Worm (Caenorhabditis elegans): ENCODE results near the gene T03F6.9.

DNA sequence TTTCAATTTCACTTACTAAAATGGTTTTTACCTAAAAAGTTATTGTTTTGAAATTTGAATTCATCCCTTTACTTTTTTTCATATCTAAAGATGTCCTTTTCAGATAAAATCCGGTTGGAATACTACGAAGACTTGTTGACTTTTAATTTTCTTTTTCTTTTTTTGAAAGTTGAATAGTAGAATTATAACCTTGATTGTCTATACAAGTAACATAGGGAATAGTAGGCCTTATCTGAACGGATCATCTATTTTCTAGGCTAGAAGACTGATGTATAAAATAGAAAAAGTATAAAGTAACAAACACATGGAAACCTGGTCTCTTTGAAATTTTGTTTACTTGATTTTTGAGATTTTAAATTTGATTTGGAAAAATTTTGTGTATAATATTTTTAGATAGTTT, 10.0 kb upstream of the T03F6.9 start:
- TF ChIP-seq ztf-28 (GFP tag; IDR thresholded peaks at IDR 0.05) (no peak), nfyb-1 (GFP tag; IDR thresholded peaks at IDR 0.05) (no peak), attf-3 (GFP tag; conservative IDR thresholded peaks at IDR 0.05) (no peak), ama-1 (optimal IDR thresholded peaks at IDR 0.05) (no peak), ama-1 (GFP tag; optimal IDR thresholded peaks at IDR 0.05) (no peak), lsl-1 (GFP tag; optimal IDR thresholded peaks at IDR 0.05) (no peak), ceh-79 (tag; optimal IDR thresholded peaks at IDR 0.05) (no peak), let-526 (GFP tag; IDR thresholded peaks at IDR 0.05) (no peak), Y67H2A.10 (GFP tag; conservative IDR thresholded peaks at IDR 0.05) (no peak), sea-2 (GFP tag; IDR thresholded peaks at IDR 0.05) (no peak), pha-4 (tag; optimal IDR thresholded peaks at IDR 0.05) (no peak), snpc-4 (GFP tag; optimal IDR thresholded peaks at IDR 0.05) (no peak), snpc-4 (tag; optimal IDR thresholded peaks at IDR 0.05) (no peak), gei-17 (GFP tag; optimal IDR thresholded peaks at IDR 0.05) (no peak), unc-62 (GFP tag; optimal IDR thresholded peaks at IDR 0.05) (no peak), pbrm-1 (GFP tag; IDR thresholded peaks at IDR 0.05) (no peak)
